Worm (Caenorhabditis elegans): Measurements from ENCODE around the gene R160.14.

DNA sequence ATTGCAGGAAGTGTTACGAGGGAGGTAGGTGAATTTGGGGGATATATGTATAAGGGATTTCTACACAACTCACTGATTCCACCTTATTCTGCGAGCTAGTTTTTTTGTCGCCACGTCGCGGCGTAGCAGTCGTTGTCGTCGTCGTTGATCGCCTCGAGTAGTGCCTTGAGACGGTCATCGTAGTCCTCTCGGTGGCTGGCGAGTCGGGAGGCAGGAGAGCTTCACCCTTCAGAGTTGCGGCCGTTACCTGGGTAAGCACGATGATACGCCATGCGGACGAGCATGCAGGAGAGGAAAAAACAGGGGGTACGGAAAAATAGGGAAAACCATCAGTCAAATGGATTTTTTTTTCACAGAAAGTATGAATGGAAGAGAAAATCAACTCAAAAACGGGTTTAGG lies 41.3 kb upstream of the R160.14 start:
- TF ChIP-seq nhr-237 (tag; optimal IDR thresholded peaks at IDR 0.05) (no peak), mep-1 (tag; optimal IDR thresholded peaks at IDR 0.05) (no peak), lin-13 (tag; optimal IDR thresholded peaks at IDR 0.05) (no peak), unc-62 (GFP tag; optimal IDR thresholded peaks at IDR 0.05) (no peak), nhr-76 (tag; optimal IDR thresholded peaks at IDR 0.05) (no peak), snpc-4 (tag; optimal IDR thresholded peaks at IDR 0.05) (no peak), ces-1 (GFP tag; optimal IDR thresholded peaks at IDR 0.05) (no peak), ceh-83 (GFP tag; optimal IDR thresholded peaks at IDR 0.05) (no peak), ham-2 (GFP tag; optimal IDR thresholded peaks at IDR 0.05) (no peak), elt-1 (tag; optimal IDR thresholded peaks at IDR 0.05; ENCODE audit: borderline replicate concordance, insufficient read depth) (no peak), sem-2 (GFP tag; optimal IDR thresholded peaks at IDR 0.05) (no peak), nhr-28 (tag; optimal IDR thresholded peaks at IDR 0.05) (no peak), pha-4 (tag; optimal IDR thresholded peaks at IDR 0.05) (no peak), ztf-11 (tag; optimal IDR thresholded peaks at IDR 0.05) (no peak)

Data from whole organism, mixed stage, embryonic.